Worm (Caenorhabditis elegans): ENCODE measurements around the gene hpo-25.

hpo-25 gene

ce11 chrII:2368956-2369355 lies at the start of gene hpo-25:
hpo-25 (plus strand) TSS chrII:2369256.
- TF ChIP-seq hnd-1 (tag; optimal IDR thresholded peaks at IDR 0.05) (no peak), tbx-37 (GFP tag; conservative IDR thresholded peaks at IDR 0.05) (no peak), tra-4 (tag; optimal IDR thresholded peaks at IDR 0.05) (no peak), scrt-1 (GFP tag; IDR thresholded peaks at IDR 0.05) (no peak), sea-1 (GFP tag; conservative IDR thresholded peaks at IDR 0.05) (no peak)

ce11 chrII:2320097-2320496 lies 49.0 kb upstream of the hpo-25 start, which contains the start of gene ZK1240.3:
ZK1240.3 (plus strand) TSS chrII:2320334.
- TF ChIP-seq tra-4 (tag; optimal IDR thresholded peaks at IDR 0.05) (no peak), tbx-37 (GFP tag; conservative IDR thresholded peaks at IDR 0.05) (no peak), hmbx-1 (tag; optimal IDR thresholded peaks at IDR 0.05) (no peak), B0310.2 (tag; optimal IDR thresholded peaks at IDR 0.05) (no peak), scrt-1 (GFP tag; IDR thresholded peaks at IDR 0.05) (no peak), sea-1 (GFP tag; conservative IDR thresholded peaks at IDR 0.05) (no peak), F13C5.2 (tag; optimal IDR thresholded peaks at IDR 0.05) (no peak), hmg-4 (GFP tag; optimal IDR thresholded peaks at IDR 0.05) (no peak), flt-1 (GFP tag; IDR thresholded peaks at IDR 0.05) (no peak), hnd-1 (tag; optimal IDR thresholded peaks at IDR 0.05) (no peak), ets-7 (tag; optimal IDR thresholded peaks at IDR 0.05) (no peak), aly-1 (tag; optimal IDR thresholded peaks at IDR 0.05) (no peak), ama-1 (optimal IDR thresholded peaks at IDR 0.05) (no peak), pes-1 (GFP tag; IDR thresholded peaks at IDR 0.05) (no peak), ceh-13 (GFP tag; optimal IDR thresholded peaks at IDR 0.05) (no peak), tbx-11 (GFP tag; IDR thresholded peaks at IDR 0.05) (no peak)

- TF ChIP-seq ceh-36 (tag; optimal IDR thresholded peaks at IDR 0.05) (no peak), scrt-1 (GFP tag; IDR thresholded peaks at IDR 0.05) (no peak), pes-1 (GFP tag; IDR thresholded peaks at IDR 0.05) (no peak), tbx-37 (GFP tag; conservative IDR thresholded peaks at IDR 0.05) (no peak), B0310.2 (tag; optimal IDR thresholded peaks at IDR 0.05) (no peak), ets-7 (tag; optimal IDR thresholded peaks at IDR 0.05) (no peak), hnd-1 (tag; optimal IDR thresholded peaks at IDR 0.05) (no peak), tra-4 (tag; optimal IDR thresholded peaks at IDR 0.05) (no peak), ceh-13 (GFP tag; optimal IDR thresholded peaks at IDR 0.05) (no peak)
These were observed 46.1 kb upstream of the hpo-25 start, which contains the start of the genes ZK1240.6 and ZK1240.2 for ce11 chrII:2322857-2323518. ZK1240.6 (minus strand) TSS chrII:2322907. ZK1240.2 (plus strand) TSS chrII:2323376.

- TF ChIP-seq hnd-1 (tag; optimal IDR thresholded peaks at IDR 0.05) (no peak), F13C5.2 (tag; optimal IDR thresholded peaks at IDR 0.05) (no peak), tbx-37 (GFP tag; conservative IDR thresholded peaks at IDR 0.05) (no peak), ceh-36 (tag; optimal IDR thresholded peaks at IDR 0.05) (no peak), ama-1 (optimal IDR thresholded peaks at IDR 0.05) (no peak), flt-1 (GFP tag; IDR thresholded peaks at IDR 0.05) (no peak), aly-1 (tag; optimal IDR thresholded peaks at IDR 0.05) (no peak), hmbx-1 (tag; optimal IDR thresholded peaks at IDR 0.05) (no peak), tra-4 (tag; optimal IDR thresholded peaks at IDR 0.05) (no peak), pes-1 (GFP tag; IDR thresholded peaks at IDR 0.05) (no peak), hmg-4 (GFP tag; optimal IDR thresholded peaks at IDR 0.05) (no peak)
These were observed 44.1 kb upstream of the hpo-25 start, which contains the start of gene ZK1240.11 for ce11 chrII:2324956-2325355. ZK1240.11 (plus strand) TSS chrII:2325256.

ce11 chrII:2328963-2329442 lies 40.1 kb upstream of the hpo-25 start, which contains the start of the genes ZK1240.8 and ZK1240.1:
ZK1240.8 (minus strand) TSS chrII:2329063.
ZK1240.1 (plus strand) TSS chrII:2329392.
- TF ChIP-seq ama-1 (optimal IDR thresholded peaks at IDR 0.05): no peak
- no peak for TF ChIP-seq sea-1 (GFP tag; conservative IDR thresholded peaks at IDR 0.05)
- TF ChIP-seq flt-1 (GFP tag; IDR thresholded peaks at IDR 0.05): no peak
- no peak for TF ChIP-seq aly-1 (tag; optimal IDR thresholded peaks at IDR 0.05)
- no peak for TF ChIP-seq tbx-37 (GFP tag; conservative IDR thresholded peaks at IDR 0.05)

ce11 chrII:2330462-2330861 lies 38.6 kb upstream of the hpo-25 start:
- TF ChIP-seq ceh-36 (tag; optimal IDR thresholded peaks at IDR 0.05): no peak
- no peak for TF ChIP-seq pes-1 (GFP tag; IDR thresholded peaks at IDR 0.05)
- no peak for TF ChIP-seq tbx-11 (GFP tag; IDR thresholded peaks at IDR 0.05)
- TF ChIP-seq tra-4 (tag; optimal IDR thresholded peaks at IDR 0.05): no peak
- TF ChIP-seq sea-1 (GFP tag; conservative IDR thresholded peaks at IDR 0.05): no peak
- no peak for TF ChIP-seq flt-1 (GFP tag; IDR thresholded peaks at IDR 0.05)
- no peak for TF ChIP-seq tbx-37 (GFP tag; conservative IDR thresholded peaks at IDR 0.05)
- TF ChIP-seq scrt-1 (GFP tag; IDR thresholded peaks at IDR 0.05): no peak
- TF ChIP-seq ama-1 (optimal IDR thresholded peaks at IDR 0.05): no peak
- no peak for TF ChIP-seq ceh-13 (GFP tag; optimal IDR thresholded peaks at IDR 0.05)
- TF ChIP-seq ets-7 (tag; optimal IDR thresholded peaks at IDR 0.05): no peak
- no peak for TF ChIP-seq F13C5.2 (tag; optimal IDR thresholded peaks at IDR 0.05)
- TF ChIP-seq hmbx-1 (tag; optimal IDR thresholded peaks at IDR 0.05): no peak
- no peak for TF ChIP-seq B0310.2 (tag; optimal IDR thresholded peaks at IDR 0.05)
- no peak for TF ChIP-seq aly-1 (tag; optimal IDR thresholded peaks at IDR 0.05)
- TF ChIP-seq hnd-1 (tag; optimal IDR thresholded peaks at IDR 0.05): no peak
- no peak for TF ChIP-seq hmg-4 (GFP tag; optimal IDR thresholded peaks at IDR 0.05)

- no peak for TF ChIP-seq sea-1 (GFP tag; conservative IDR thresholded peaks at IDR 0.05)
- no peak for TF ChIP-seq ets-7 (tag; optimal IDR thresholded peaks at IDR 0.05)
- no peak for TF ChIP-seq F13C5.2 (tag; optimal IDR thresholded peaks at IDR 0.05)
- no peak for TF ChIP-seq tbx-11 (GFP tag; IDR thresholded peaks at IDR 0.05)
- TF ChIP-seq flt-1 (GFP tag; IDR thresholded peaks at IDR 0.05): no peak
- no peak for TF ChIP-seq scrt-1 (GFP tag; IDR thresholded peaks at IDR 0.05)
- TF ChIP-seq ama-1 (optimal IDR thresholded peaks at IDR 0.05): no peak
- TF ChIP-seq ceh-36 (tag; optimal IDR thresholded peaks at IDR 0.05): no peak
- no peak for TF ChIP-seq aly-1 (tag; optimal IDR thresholded peaks at IDR 0.05)
- TF ChIP-seq B0310.2 (tag; optimal IDR thresholded peaks at IDR 0.05): no peak
- TF ChIP-seq pes-1 (GFP tag; IDR thresholded peaks at IDR 0.05): no peak
- no peak for TF ChIP-seq hnd-1 (tag; optimal IDR thresholded peaks at IDR 0.05)
- no peak for TF ChIP-seq ceh-13 (GFP tag; optimal IDR thresholded peaks at IDR 0.05)
- no peak for TF ChIP-seq tbx-37 (GFP tag; conservative IDR thresholded peaks at IDR 0.05)
- no peak for TF ChIP-seq tra-4 (tag; optimal IDR thresholded peaks at IDR 0.05)
- TF ChIP-seq hmg-4 (GFP tag; optimal IDR thresholded peaks at IDR 0.05): no peak
- no peak for TF ChIP-seq hmbx-1 (tag; optimal IDR thresholded peaks at IDR 0.05)
These were observed 36.8 kb upstream of the hpo-25 start, which contains the start of gene F43C11.8 for ce11 chrII:2332220-2332619. F43C11.8 (plus strand) TSS chrII:2332520.

All from whole organism, early embryonic.